Worm (Caenorhabditis elegans): ENCODE results near the gene acly-1.
A peak's percentile ranks its signal among the peaks of the same experiment; 100 is the strongest.

acly-1 gene

DNA sequence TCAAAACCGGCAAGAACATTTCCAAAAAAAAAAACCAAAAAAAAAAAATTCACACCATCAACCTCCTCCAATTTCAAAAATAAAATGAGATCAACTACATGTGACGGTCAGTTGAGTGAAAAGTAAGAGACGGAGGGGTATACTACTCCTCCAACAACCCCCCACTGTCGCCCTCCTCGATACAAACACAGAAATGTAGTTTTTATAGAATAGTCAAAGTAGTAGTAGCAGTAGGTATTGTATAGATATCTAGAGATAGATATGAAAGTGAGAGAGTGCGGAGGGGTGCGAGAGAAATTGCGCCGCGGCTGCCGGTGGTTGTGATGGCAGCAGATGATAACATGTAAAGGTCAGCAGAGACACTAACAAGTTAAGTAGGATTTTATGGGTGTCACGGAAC lies 48.0 kb downstream of the acly-1 start (continued):
- TF ChIP-seq lin-35 (GFP tag; optimal IDR thresholded peaks at IDR 0.05): peak in 1 of 2 experiments; percentile 45

DNA sequence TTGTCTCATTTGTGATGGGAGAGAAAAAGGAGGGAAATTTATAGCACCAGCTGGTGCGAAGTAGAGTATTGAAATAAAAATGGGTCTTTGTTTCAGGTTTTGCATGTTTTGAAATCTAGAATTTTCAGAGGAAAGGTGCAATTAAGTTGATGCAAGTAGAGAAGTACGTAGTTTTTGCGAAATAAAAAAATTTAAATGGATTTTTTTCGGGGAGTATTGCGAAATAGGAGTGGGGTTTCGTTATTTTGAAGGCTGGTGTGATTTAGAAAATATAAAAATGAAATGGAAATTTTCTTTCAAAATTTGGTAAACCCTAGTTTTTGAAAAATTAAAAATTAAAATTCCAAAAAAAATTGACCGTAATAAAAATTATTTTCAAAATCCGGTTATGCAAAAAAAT lies 48.8 kb downstream of the acly-1 start:
- TF ChIP-seq hlh-17 (GFP tag; optimal IDR thresholded peaks at IDR 0.05; ENCODE audit: borderline replicate concordance) (no peak), nhr-19 (GFP tag; conservative IDR thresholded peaks at IDR 0.05) (no peak), zip-4 (GFP tag; optimal IDR thresholded peaks at IDR 0.05) (peak; percentile 68), nhr-12 (tag; optimal IDR thresholded peaks at IDR 0.05) (no peak), pqm-1 (tag; optimal IDR thresholded peaks at IDR 0.05) (no peak), snpc-4 (tag; optimal IDR thresholded peaks at IDR 0.05) (no peak), skn-1 (tag; optimal IDR thresholded peaks at IDR 0.05) (peak; percentile 42), dpl-1 (GFP tag; optimal IDR thresholded peaks at IDR 0.05) (no peak), egl-13 (tag; optimal IDR thresholded peaks at IDR 0.05) (no peak)

ce11 chrX:1529013-1529412 lies 49.7 kb downstream of the acly-1 start:
- TF ChIP-seq jun-1 (tag; optimal IDR thresholded peaks at IDR 0.05): no peak
- no peak for TF ChIP-seq pax-3 (tag; optimal IDR thresholded peaks at IDR 0.05)
- TF ChIP-seq nhr-84 (tag; optimal IDR thresholded peaks at IDR 0.05): no peak
- no peak for TF ChIP-seq lin-39 (tag; optimal IDR thresholded peaks at IDR 0.05)
- no peak for TF ChIP-seq vab-15 (tag; optimal IDR thresholded peaks at IDR 0.05)
- no peak for TF ChIP-seq ceh-8 (GFP tag; optimal IDR thresholded peaks at IDR 0.05)
- TF ChIP-seq ceh-90 (tag; optimal IDR thresholded peaks at IDR 0.05): no peak
- TF ChIP-seq rnt-1 (tag; optimal IDR thresholded peaks at IDR 0.05): peak; percentile 47
- peak; percentile 8 for TF ChIP-seq nhr-71 (tag; optimal IDR thresholded peaks at IDR 0.05)
- TF ChIP-seq hlh-4 (tag; optimal IDR thresholded peaks at IDR 0.05): no peak
- no peak for TF ChIP-seq fkh-8 (tag; optimal IDR thresholded peaks at IDR 0.05)
- TF ChIP-seq unc-86 (tag; optimal IDR thresholded peaks at IDR 0.05): no peak
- no peak for TF ChIP-seq mef-2 (tag; optimal IDR thresholded peaks at IDR 0.05)
- 0 out of 2 replicates have a peak, but pooled peaks have one; percentile 25 for TF ChIP-seq nhr-19 (GFP tag; conservative IDR thresholded peaks at IDR 0.05)
- no peak for TF ChIP-seq mab-9 (GFP tag; IDR thresholded peaks at IDR 0.05)
- TF ChIP-seq nhr-20 (tag; optimal IDR thresholded peaks at IDR 0.05): no peak
- no peak for TF ChIP-seq xbp-1 (tag; optimal IDR thresholded peaks at IDR 0.05)
- no peak for TF ChIP-seq efl-1 (optimal IDR thresholded peaks at IDR 0.05)
- peak in 1 of 2 experiments; percentile 60 for TF ChIP-seq efl-1 (GFP tag; optimal IDR thresholded peaks at IDR 0.05 in 1 of 2)
- TF ChIP-seq lin-13 (GFP tag; optimal IDR thresholded peaks at IDR 0.05): no peak
- no peak for TF ChIP-seq pqm-1 (tag; optimal IDR thresholded peaks at IDR 0.05)
- TF ChIP-seq aly-2 (tag; optimal IDR thresholded peaks at IDR 0.05): no peak
- no peak for TF ChIP-seq ztf-11 (tag; optimal IDR thresholded peaks at IDR 0.05)
- TF ChIP-seq skn-1 (tag; optimal IDR thresholded peaks at IDR 0.05): peak; percentile 12
- TF ChIP-seq lin-14 (GFP tag; optimal IDR thresholded peaks at IDR 0.05): peak; percentile 81
- TF ChIP-seq nhr-11 (tag; optimal IDR thresholded peaks at IDR 0.05): no peak
